Fruit fly (Drosophila melanogaster) whole organism, prepupa: ENCODE measurements around the gene CG6340.

Experiments used
- CG10669 ChIP-seq: fragments of 200-800 bp; sonication (Bioruptor generic); optimal IDR thresholded peaks from 3 replicates; lab custom pipeline; 2018; ENCODE audit warnings: missing biosample characterization, mild to moderate bottlenecking, missing genetic modification characterization, moderate library complexity
- CG11294 ChIP-seq: fragments of 200-800 bp; sonication (Bioruptor generic); IDR thresholded peaks from 2 replicates; pipeline ENCODE4 v1.3.6; 2022; ENCODE audit warnings: missing biosample characterization, missing genetic modification characterization
- CG11762 ChIP-seq: fragments of 200-800 bp; sonication (Bioruptor generic); optimal IDR thresholded peaks from 3 replicates; lab custom pipeline; 2016; ENCODE audit warnings: missing biosample characterization, missing genetic modification characterization; ENCODE audit not compliant: insufficient read depth
- CG1621 ChIP-seq: fragments of 200-800 bp; sonication (Bioruptor generic); optimal IDR thresholded peaks from 3 replicates; lab custom pipeline; 2018; ENCODE audit warnings: missing biosample characterization, mild to moderate bottlenecking, missing genetic modification characterization
- CG16779 ChIP-seq: fragments of 200-800 bp; sonication (Bioruptor generic); optimal IDR thresholded peaks from 3 replicates; lab custom pipeline; 2017; ENCODE audit warnings: missing biosample characterization, mild to moderate bottlenecking, missing genetic modification characterization
- CG31627 ChIP-seq: fragments of 200-800 bp; sonication (Bioruptor generic); optimal IDR thresholded peaks from 3 replicates; lab custom pipeline; 2016; ENCODE audit warnings: missing biosample characterization, missing genetic modification characterization
- CG32006 ChIP-seq: fragments of 200-800 bp; sonication (Bioruptor generic); optimal IDR thresholded peaks from 3 replicates; lab custom pipeline; 2017; ENCODE audit warnings: missing biosample characterization, mild to moderate bottlenecking, missing genetic modification characterization
- CG34406 ChIP-seq: fragments of 200-800 bp; sonication (Bioruptor generic); optimal IDR thresholded peaks from 3 replicates; lab custom pipeline; 2016; ENCODE audit warnings: missing biosample characterization, missing genetic modification characterization
- CG6163 ChIP-seq: fragments of 200-800 bp; sonication (Bioruptor generic); IDR thresholded peaks from 3 replicates; pipeline ENCODE4 v1.3.6; 2022; ENCODE audit warnings: missing biosample characterization, missing genetic modification characterization
- CG6854 ChIP-seq: fragments of 200-800 bp; sonication (Bioruptor generic); optimal IDR thresholded peaks from 2 replicates; lab custom pipeline; 2017; ENCODE audit warnings: missing biosample characterization, mild to moderate bottlenecking, missing genetic modification characterization
- CG8119 ChIP-seq: fragments of 200-800 bp; sonication (Bioruptor generic); IDR thresholded peaks from 3 replicates; pipeline ENCODE4 v1.3.6; 2022; ENCODE audit warnings: missing biosample characterization, missing genetic modification characterization
- CG8632 ChIP-seq: fragments of 200-800 bp; sonication (Bioruptor generic); optimal IDR thresholded peaks from 3 replicates; lab custom pipeline; 2016; ENCODE audit warnings: missing biosample characterization, missing genetic modification characterization
- Eip78C ChIP-seq: fragments of 200-800 bp; sonication (Bioruptor generic); peaks from one replicate; lab custom pipeline; 2016; ENCODE audit warnings: missing biosample characterization, missing genetic modification characterization
- Eip93F ChIP-seq: fragments of 200-800 bp; sonication (Bioruptor generic); optimal IDR thresholded peaks from 2 replicates; lab custom pipeline; 2016; ENCODE audit warnings: missing biosample characterization, mild to moderate bottlenecking, missing genetic modification characterization
- Ets96B ChIP-seq: fragments of 200-800 bp; optimal IDR thresholded peaks from 2 replicates; lab custom pipeline; 2019; ENCODE audit warnings: missing biosample characterization, mild to moderate bottlenecking, missing genetic modification characterization, moderate library complexity
- Lpt ChIP-seq: fragments of 200-800 bp; sonication (Bioruptor generic); optimal IDR thresholded peaks from 3 replicates; lab custom pipeline; 2016; ENCODE audit warnings: missing biosample characterization, missing genetic modification characterization
- OdsH ChIP-seq: fragments of 200-800 bp; sonication (Bioruptor generic); optimal IDR thresholded peaks from 3 replicates; lab custom pipeline; 2016; ENCODE audit warnings: missing biosample characterization, missing genetic modification characterization
- Smox ChIP-seq: fragments of 200-800 bp; sonication (Bioruptor generic); optimal IDR thresholded peaks from 3 replicates; lab custom pipeline; 2016; ENCODE audit warnings: missing biosample characterization, missing genetic modification characterization
- Sox102F ChIP-seq: fragments of 200-800 bp; sonication (Bioruptor generic); optimal IDR thresholded peaks from 2 replicates; lab custom pipeline; 2016; ENCODE audit warnings: missing biosample characterization, mild to moderate bottlenecking, missing genetic modification characterization
- cyc ChIP-seq: fragments of 200-800 bp; sonication (Bioruptor generic); optimal IDR thresholded peaks from 3 replicates; lab custom pipeline; 2016; ENCODE audit warnings: missing biosample characterization, missing genetic modification characterization
- dsx ChIP-seq: fragments of 200-800 bp; optimal IDR thresholded peaks from 3 replicates; lab custom pipeline; 2019; ENCODE audit warnings: missing biosample characterization, mild to moderate bottlenecking, missing genetic modification characterization, moderate library complexity; ENCODE audit not compliant: poor library complexity, severe bottlenecking
- eg ChIP-seq: fragments of 200-800 bp; sonication (Bioruptor generic); IDR thresholded peaks from 3 replicates; pipeline ENCODE4 v1.3.6; 2022; ENCODE audit warnings: missing biosample characterization, missing genetic modification characterization
- esn ChIP-seq: fragments of 200-800 bp; sonication (Bioruptor generic); optimal IDR thresholded peaks from 2 replicates; lab custom pipeline; 2016; ENCODE audit warnings: missing biosample characterization, mild to moderate bottlenecking, missing genetic modification characterization, moderate library complexity
- fd59A ChIP-seq: fragments of 200-800 bp; sonication (Bioruptor generic); optimal IDR thresholded peaks from 2 replicates; lab custom pipeline; 2017; ENCODE audit warnings: missing biosample characterization, mild to moderate bottlenecking, missing genetic modification characterization, missing genetic modification reagents
- fkh ChIP-seq: fragments of 200-800 bp; sonication (Bioruptor generic); optimal IDR thresholded peaks from 3 replicates; lab custom pipeline; 2017; ENCODE audit warnings: missing biosample characterization, mild to moderate bottlenecking, missing genetic modification characterization, moderate library complexity
- net ChIP-seq: fragments of 200-800 bp; sonication (Bioruptor generic); optimal IDR thresholded peaks from 3 replicates; lab custom pipeline; 2016; ENCODE audit warnings: missing biosample characterization, missing genetic modification characterization
- pdm3 ChIP-seq: fragments of 200-800 bp; sonication (Bioruptor generic); optimal IDR thresholded peaks from 3 replicates; lab custom pipeline; 2016; ENCODE audit warnings: missing biosample characterization, missing genetic modification characterization
- salr ChIP-seq, 2 experiments: fragments of 200-800 bp; sonication (Bioruptor generic); optimal IDR thresholded peaks; 3 replicates each; lab custom pipeline; 2016 to 2018; ENCODE audit warnings: missing biosample characterization in 2 of 2, missing genetic modification characterization in 2 of 2, mild to moderate bottlenecking in 1 of 2
- topi ChIP-seq: fragments of 200-800 bp; sonication (Bioruptor generic); optimal IDR thresholded peaks from 3 replicates; lab custom pipeline; 2016; ENCODE audit warnings: missing biosample characterization, missing genetic modification characterization
- vri ChIP-seq: fragments of 200-800 bp; sonication (Bioruptor generic); optimal IDR thresholded peaks from 3 replicates; lab custom pipeline; 2016; ENCODE audit warnings: missing biosample characterization, mild to moderate bottlenecking, missing genetic modification characterization

Gene CG6340

dm6 chrX:15464531-15464930, 17.6 kb upstream of the CG6340 start:
- TF ChIP-seq Sox102F (GFP tag; lab: Kevin White, UChicago), result no peak
- TF ChIP-seq cyc (GFP tag; lab: Kevin White, UChicago), result no peak
- TF ChIP-seq Smox (GFP tag; lab: Kevin White, UChicago), result no peak
- no peak for TF ChIP-seq CG34406 (GFP tag; lab: Kevin White, UChicago)
- no peak for TF ChIP-seq topi (GFP tag; lab: Kevin White, UChicago)
- TF ChIP-seq CG16779 (tag; lab: Kevin White, UChicago), result no peak
- no peak for TF ChIP-seq Lpt (GFP tag; lab: Kevin White, UChicago)
- no peak for TF ChIP-seq vri
- no peak for TF ChIP-seq Ets96B
- TF ChIP-seq CG31627 (GFP tag; lab: Kevin White, UChicago), result no peak
- TF ChIP-seq esn, result no peak

- TF ChIP-seq salr (GFP tag; optimal IDR thresholded peaks at IDR 0.05; lab: Kevin White, UChicago) (no peak), CG6854 (no peak), eg (peak; percentile 37; the same call in 1 of the 3 replicates), CG1621 (tag; lab: Kevin White, UChicago) (peak; percentile 80), vri (no peak), Ets96B (no peak), Lpt (GFP tag; lab: Kevin White, UChicago) (no peak), CG6163 (GFP tag; lab: Robert Waterston, UW) (peak; percentile 39; the same call in 1 of the 3 replicates), CG11762 (no peak)
These were observed 16.8 kb upstream of the CG6340 start for dm6 chrX:15465410-15465809.

- TF ChIP-seq cyc (GFP tag; lab: Kevin White, UChicago), result no peak
- TF ChIP-seq fd59A, result no peak
- no peak for TF ChIP-seq CG32006 (GFP tag; lab: Kevin White, UChicago)
- no peak for TF ChIP-seq Eip78C (GFP tag; lab: Kevin White, UChicago)
- no peak for TF ChIP-seq Eip93F
- TF ChIP-seq net, result no peak
- TF ChIP-seq CG8119 (GFP tag; lab: Robert Waterston, UW), result no peak
- TF ChIP-seq CG11294 (GFP tag; lab: Robert Waterston, UW), result no peak
These were observed 14.7 kb upstream of the CG6340 start, which contains the start of the genes CG15642 and CG15641 for dm6 chrX:15467402-15467941. CG15642 (minus strand) TSS chrX:15467757. CG15641 (plus strand) TSS chrX:15467891.

dm6 chrX:15471904-15472303, 10.3 kb upstream of the CG6340 start, which contains the start of the genes Grip128 and Alg14:
Grip128 (minus strand) TSS chrX:15472119.
Alg14 (plus strand) TSS chrX:15472164.
- no peak for TF ChIP-seq salr (GFP tag; optimal IDR thresholded peaks at IDR 0.05; lab: Kevin White, UChicago)
- TF ChIP-seq CG11294 (GFP tag; lab: Robert Waterston, UW), result no peak
- no peak for TF ChIP-seq Sox102F (GFP tag; lab: Kevin White, UChicago)

- TF ChIP-seq eg (0 out of 3 replicates have a peak, but pooled peaks have one; percentile 22), CG8632 (GFP tag; lab: Kevin White, UChicago) (no peak)
- TF ChIP-seq, all 60 proteins: peak for 1
These were observed 6.8 kb upstream of the CG6340 start, which contains the start of gene mh for dm6 chrX:15475367-15475789. mh (minus strand) TSS chrX:15475400.

dm6 chrX:15475791-15476190, 6.4 kb upstream of the CG6340 start, which contains the start of gene CG6324:
CG6324 (plus strand) TSS chrX:15476091.
- TF ChIP-seq pdm3 (GFP tag; lab: Kevin White, UChicago), result no peak
- no peak for TF ChIP-seq fkh (GFP tag; lab: Kevin White, UChicago)
- peak; percentile 7 for TF ChIP-seq dsx (GFP tag; lab: Kevin White, UChicago)
- TF ChIP-seq CG8632 (GFP tag; lab: Kevin White, UChicago), result no peak
- no peak for TF ChIP-seq CG6854
- no peak for TF ChIP-seq OdsH (GFP tag; lab: Kevin White, UChicago)
- no peak for TF ChIP-seq CG10669 (GFP tag; lab: Kevin White, UChicago)
